Worm (Caenorhabditis elegans): ENCODE data around the gene sra-9.

The sra-9 gene

DNA sequence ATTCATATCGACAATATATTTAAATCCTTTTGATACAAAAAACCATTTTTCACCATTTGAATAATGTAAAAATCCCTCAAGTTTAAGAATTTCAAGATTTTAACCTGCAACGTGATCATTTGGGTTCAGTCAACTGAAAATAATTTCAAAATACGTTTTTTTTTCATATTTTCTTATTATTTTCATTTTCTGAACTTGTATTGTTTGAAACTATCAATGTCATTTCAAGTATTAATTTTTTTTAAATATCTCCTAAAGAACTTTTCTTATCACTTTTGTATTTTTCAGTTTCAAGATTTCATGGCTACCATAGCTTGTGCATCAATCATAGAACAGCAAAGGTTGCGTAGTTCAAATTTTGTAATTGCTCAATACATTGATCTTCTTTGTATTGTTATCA lies at the start of gene sra-9:
Gene sra-9 (plus strand): TSS at position 301 of the 400 bp plus-strand sequence.
- TF ChIP-seq ces-1 (GFP tag; optimal IDR thresholded peaks at IDR 0.05), result no peak
- no peak for TF ChIP-seq blmp-1 (tag; optimal IDR thresholded peaks at IDR 0.05)
- TF ChIP-seq lsy-2 (tag; optimal IDR thresholded peaks at IDR 0.05), result no peak
- no peak for TF ChIP-seq ztf-11 (tag; optimal IDR thresholded peaks at IDR 0.05)

ce11 chrII:9482529-9482928 lies 49.6 kb upstream of the sra-9 start:
- no peak for TF ChIP-seq nhr-237 (tag; optimal IDR thresholded peaks at IDR 0.05)
- no peak for TF ChIP-seq cnd-1 (tag; optimal IDR thresholded peaks at IDR 0.05)
- TF ChIP-seq ceh-39 (tag; optimal IDR thresholded peaks at IDR 0.05), result no peak
- no peak for TF ChIP-seq zip-8 (tag; optimal IDR thresholded peaks at IDR 0.05)
- TF ChIP-seq nhr-28 (tag; optimal IDR thresholded peaks at IDR 0.05), result no peak

DNA sequence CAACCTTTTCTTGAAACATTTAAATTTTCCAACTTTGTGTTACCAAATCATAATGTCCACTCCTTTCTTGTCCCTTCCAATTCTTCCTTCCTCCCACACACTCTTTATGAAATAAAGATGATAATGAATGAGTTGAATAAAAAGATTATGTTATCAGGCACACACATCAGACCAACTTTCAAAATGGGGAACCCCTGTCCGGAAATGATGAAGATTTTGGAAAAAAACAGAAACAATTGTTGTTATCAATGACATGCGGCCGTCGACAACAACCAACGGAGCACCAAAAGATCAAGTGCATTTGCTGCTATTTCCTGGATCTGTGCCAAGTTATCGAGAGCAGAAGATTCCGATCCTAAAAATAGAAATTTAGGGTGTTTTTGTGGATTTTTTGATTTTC lies 48.8 kb upstream of the sra-9 start:
- TF ChIP-seq nhr-2 (tag; optimal IDR thresholded peaks at IDR 0.05), result no peak
- no peak for TF ChIP-seq bed-3 (GFP tag; optimal IDR thresholded peaks at IDR 0.05)
- TF ChIP-seq sem-2 (GFP tag; optimal IDR thresholded peaks at IDR 0.05), result no peak
- TF ChIP-seq blmp-1 (tag; optimal IDR thresholded peaks at IDR 0.05), result no peak
- TF ChIP-seq ceh-83 (GFP tag; optimal IDR thresholded peaks at IDR 0.05), result no peak
- TF ChIP-seq elt-3 (tag; optimal IDR thresholded peaks at IDR 0.05), result no peak
- TF ChIP-seq elt-1 (tag; optimal IDR thresholded peaks at IDR 0.05; ENCODE audit: borderline replicate concordance, insufficient read depth), result no peak
- TF ChIP-seq drap-1 (GFP tag; optimal IDR thresholded peaks at IDR 0.05), result no peak
- TF ChIP-seq ham-2 (GFP tag; optimal IDR thresholded peaks at IDR 0.05), result no peak
- TF ChIP-seq nhr-237 (tag; optimal IDR thresholded peaks at IDR 0.05), result no peak
- no peak for TF ChIP-seq ces-1 (GFP tag; optimal IDR thresholded peaks at IDR 0.05)
- no peak for TF ChIP-seq ceh-43 (GFP tag; optimal IDR thresholded peaks at IDR 0.05)
- TF ChIP-seq nhr-12 (tag; optimal IDR thresholded peaks at IDR 0.05), result no peak
- no peak for TF ChIP-seq mab-5 (tag; optimal IDR thresholded peaks at IDR 0.05)

ce11 chrII:9485081-9485730 lies 46.9 kb upstream of the sra-9 start:
- TF ChIP-seq nhr-2 (tag; optimal IDR thresholded peaks at IDR 0.05) (no peak), ceh-83 (GFP tag; optimal IDR thresholded peaks at IDR 0.05) (no peak), blmp-1 (tag; optimal IDR thresholded peaks at IDR 0.05) (no peak), M03D4.4 (tag; optimal IDR thresholded peaks at IDR 0.05) (no peak), nhr-12 (tag; optimal IDR thresholded peaks at IDR 0.05) (no peak), nhr-28 (tag; optimal IDR thresholded peaks at IDR 0.05) (no peak), mab-5 (tag; optimal IDR thresholded peaks at IDR 0.05) (no peak), elt-3 (tag; optimal IDR thresholded peaks at IDR 0.05) (no peak), zip-8 (tag; optimal IDR thresholded peaks at IDR 0.05) (no peak), mls-2 (tag; optimal IDR thresholded peaks at IDR 0.05) (no peak), nhr-237 (tag; optimal IDR thresholded peaks at IDR 0.05) (no peak)

- TF ChIP-seq nhr-76 (tag; optimal IDR thresholded peaks at IDR 0.05) (no peak), mls-2 (tag; optimal IDR thresholded peaks at IDR 0.05) (no peak)
Measured at ce11 chrII:9487337-9487950, 44.7 kb upstream of the sra-9 start, which contains the start of gene T19H5.4. Gene T19H5.4 (minus strand): TSS chrII:9487387.

DNA sequence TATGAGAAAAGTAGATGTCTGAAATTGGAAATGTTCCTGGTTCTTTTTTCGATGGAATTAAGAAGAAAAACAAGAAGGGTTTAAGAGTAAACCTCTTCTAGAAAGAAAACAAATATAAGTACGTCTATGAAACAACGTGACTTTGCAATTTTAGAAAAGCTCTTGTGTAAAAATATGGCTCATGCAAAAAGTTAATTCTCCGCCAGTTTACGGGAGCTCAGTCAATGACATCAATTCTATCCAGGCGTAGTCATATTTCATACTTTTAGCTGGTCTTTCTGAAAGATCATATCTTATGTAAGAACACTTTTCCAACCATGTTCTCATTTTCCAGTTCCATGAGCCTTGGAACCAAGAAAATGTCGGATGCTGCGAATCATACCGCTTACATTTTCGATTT lies 42.2 kb upstream of the sra-9 start:
- no peak for TF ChIP-seq mab-5 (tag; optimal IDR thresholded peaks at IDR 0.05)
- TF ChIP-seq zip-8 (tag; optimal IDR thresholded peaks at IDR 0.05), result no peak
- no peak for TF ChIP-seq lin-13 (tag; optimal IDR thresholded peaks at IDR 0.05)
- TF ChIP-seq nhr-12 (tag; optimal IDR thresholded peaks at IDR 0.05), result no peak
- no peak for TF ChIP-seq unc-62 (GFP tag; optimal IDR thresholded peaks at IDR 0.05)
- TF ChIP-seq ztf-11 (tag; optimal IDR thresholded peaks at IDR 0.05), result no peak
- TF ChIP-seq bed-3 (GFP tag; optimal IDR thresholded peaks at IDR 0.05), result no peak
- no peak for TF ChIP-seq snpc-4 (tag; optimal IDR thresholded peaks at IDR 0.05)
- no peak for TF ChIP-seq ceh-83 (GFP tag; optimal IDR thresholded peaks at IDR 0.05)
- no peak for TF ChIP-seq lin-32 (GFP tag; optimal IDR thresholded peaks at IDR 0.05)
- no peak for TF ChIP-seq ceh-39 (tag; optimal IDR thresholded peaks at IDR 0.05)

ce11 chrII:9490589-9490988 lies 41.5 kb upstream of the sra-9 start:
- TF ChIP-seq unc-62 (GFP tag; optimal IDR thresholded peaks at IDR 0.05), result no peak
- TF ChIP-seq nhr-28 (tag; optimal IDR thresholded peaks at IDR 0.05), result no peak
